Worm (Caenorhabditis elegans) whole organism, late embryonic: ENCODE results near the gene Y45F10C.6.

Experiments
- C38D4.7 ChIP-seq: fragments of 200-800 bp; sonication (Bioruptor generic); optimal IDR thresholded peaks from 2 replicates; lab custom pipeline; 2018; ENCODE audit warnings: mild to moderate bottlenecking, missing genetic modification characterization, moderate library complexity, missing compliant biosample characterization
- ceh-14 ChIP-seq: sonication (generic microtip); optimal IDR thresholded peaks from 2 replicates; lab custom pipeline; 2016; ENCODE audit warnings: missing genotype, missing genetic modification characterization, missing compliant biosample characterization
- dve-1 ChIP-seq: sonication (generic microtip); optimal IDR thresholded peaks from 2 replicates; lab custom pipeline; 2017; ENCODE audit warnings: antibody characterized with exemption, mild to moderate bottlenecking, missing genetic modification characterization, missing compliant biosample characterization
- elt-2 ChIP-seq: sonication (generic microtip); optimal IDR thresholded peaks from 2 replicates; lab custom pipeline; 2016; ENCODE audit warnings: missing genetic modification reagents, missing genetic modification characterization, missing compliant biosample characterization
- nfya-1 ChIP-seq: sonication (generic microtip); optimal IDR thresholded peaks from 2 replicates; lab custom pipeline; 2017; ENCODE audit warnings: missing genetic modification characterization, mild to moderate bottlenecking, missing compliant biosample characterization, antibody characterized with exemption, moderate library complexity
- ttx-3 ChIP-seq: sonication (generic microtip); optimal IDR thresholded peaks from 2 replicates; lab custom pipeline; 2016; ENCODE audit warnings: missing genetic modification reagents, missing genetic modification characterization, missing compliant biosample characterization
- unc-86 ChIP-seq: sonication (generic microtip); optimal IDR thresholded peaks from 2 replicates; lab custom pipeline; 2016; ENCODE audit warnings: missing genetic modification characterization, missing compliant biosample characterization

- TF ChIP-seq dve-1 (no peak), C38D4.7 (GFP tag; lab: Kevin White, UChicago) (no peak), elt-2 (tag; lab: Kevin White, UChicago) (no peak), ceh-14 (tag; lab: Kevin White, UChicago) (no peak), ttx-3 (tag; lab: Kevin White, UChicago) (no peak), unc-86 (no peak), nfya-1 (tag; lab: Kevin White, UChicago) (peak; percentile 87)
Observed at ce11 chrIV:13703828-13704425, 51.8 kb downstream of the Y45F10C.6 start, which contains the start of gene tlp-1.
